Fruit fly (Drosophila melanogaster) whole organism, prepupa: ENCODE measurements around the gene CG16782.
A peak's percentile ranks its signal among the peaks of the same experiment; 100 is the strongest.

Source experiments
- Blimp-1 ChIP-seq: fragments of 200-800 bp; sonication (Bioruptor generic); optimal IDR thresholded peaks from 3 replicates; lab custom pipeline; 2017; ENCODE audit warnings: missing biosample characterization, missing genetic modification characterization, mild to moderate bottlenecking, moderate library complexity, missing genetic modification reagents
- CG10631 ChIP-seq: fragments of 200-800 bp; sonication (Bioruptor generic); optimal IDR thresholded peaks from 2 replicates; lab custom pipeline; 2016; ENCODE audit warnings: missing biosample characterization, missing genetic modification characterization
- CG10669 ChIP-seq: fragments of 200-800 bp; sonication (Bioruptor generic); optimal IDR thresholded peaks from 3 replicates; lab custom pipeline; 2018; ENCODE audit warnings: missing biosample characterization, mild to moderate bottlenecking, missing genetic modification characterization, moderate library complexity
- CG11762 ChIP-seq: fragments of 200-800 bp; sonication (Bioruptor generic); optimal IDR thresholded peaks from 3 replicates; lab custom pipeline; 2016; ENCODE audit warnings: missing biosample characterization, missing genetic modification characterization; ENCODE audit not compliant: insufficient read depth
- CG15336 ChIP-seq: fragments of 200-800 bp; sonication (Bioruptor generic); IDR thresholded peaks from 2 replicates; pipeline ENCODE4 v1.3.6; 2022; ENCODE audit warnings: missing biosample characterization, missing genetic modification characterization
- CG3032 ChIP-seq: fragments of 200-800 bp; optimal IDR thresholded peaks from 2 replicates; lab custom pipeline; 2019; ENCODE audit warnings: missing biosample characterization, mild to moderate bottlenecking, missing genetic modification characterization, moderate library complexity
- CG32006 ChIP-seq: fragments of 200-800 bp; sonication (Bioruptor generic); optimal IDR thresholded peaks from 3 replicates; lab custom pipeline; 2017; ENCODE audit warnings: missing biosample characterization, mild to moderate bottlenecking, missing genetic modification characterization
- CG34406 ChIP-seq: fragments of 200-800 bp; sonication (Bioruptor generic); optimal IDR thresholded peaks from 3 replicates; lab custom pipeline; 2016; ENCODE audit warnings: missing biosample characterization, missing genetic modification characterization
- CG3919 ChIP-seq: fragments of 200-800 bp; sonication (Bioruptor generic); optimal IDR thresholded peaks from 3 replicates; lab custom pipeline; 2016; ENCODE audit warnings: missing biosample characterization, missing genetic modification characterization
- CG4318 ChIP-seq: fragments of 200-800 bp; sonication (Bioruptor generic); optimal IDR thresholded peaks from 3 replicates; lab custom pipeline; 2017; ENCODE audit warnings: missing biosample characterization, mild to moderate bottlenecking, missing genetic modification characterization
- CG6163 ChIP-seq: fragments of 200-800 bp; sonication (Bioruptor generic); IDR thresholded peaks from 3 replicates; pipeline ENCODE4 v1.3.6; 2022; ENCODE audit warnings: missing biosample characterization, missing genetic modification characterization
- CG6276 ChIP-seq: fragments of 200-800 bp; sonication (Bioruptor generic); optimal IDR thresholded peaks from 2 replicates; lab custom pipeline; 2017; ENCODE audit warnings: missing biosample characterization, mild to moderate bottlenecking, missing genetic modification characterization
- CG6808 ChIP-seq: fragments of 200-800 bp; sonication (Bioruptor generic); optimal IDR thresholded peaks from 3 replicates; lab custom pipeline; 2017; ENCODE audit warnings: missing biosample characterization, missing genetic modification characterization, mild to moderate bottlenecking, moderate library complexity, missing genetic modification reagents
- CG8119 ChIP-seq: fragments of 200-800 bp; sonication (Bioruptor generic); IDR thresholded peaks from 3 replicates; pipeline ENCODE4 v1.3.6; 2022; ENCODE audit warnings: missing biosample characterization, missing genetic modification characterization
- Eip75B ChIP-seq: fragments of 200-800 bp; sonication (Bioruptor generic); optimal IDR thresholded peaks from 3 replicates; lab custom pipeline; 2016; ENCODE audit warnings: missing biosample characterization, missing genetic modification characterization
- Eip93F ChIP-seq: fragments of 200-800 bp; sonication (Bioruptor generic); optimal IDR thresholded peaks from 2 replicates; lab custom pipeline; 2016; ENCODE audit warnings: missing biosample characterization, mild to moderate bottlenecking, missing genetic modification characterization
- Ets96B ChIP-seq: fragments of 200-800 bp; optimal IDR thresholded peaks from 2 replicates; lab custom pipeline; 2019; ENCODE audit warnings: missing biosample characterization, mild to moderate bottlenecking, missing genetic modification characterization, moderate library complexity
- Gug ChIP-seq: fragments of 200-800 bp; sonication (Bioruptor generic); IDR thresholded peaks from 2 replicates; pipeline ENCODE4 v1.3.6; 2022; ENCODE audit warnings: missing biosample characterization, missing genetic modification characterization
- Hr4 ChIP-seq: fragments of 200-800 bp; sonication (Bioruptor generic); optimal IDR thresholded peaks from 3 replicates; lab custom pipeline; 2016; ENCODE audit warnings: missing biosample characterization, missing genetic modification characterization
- Lpt ChIP-seq: fragments of 200-800 bp; sonication (Bioruptor generic); optimal IDR thresholded peaks from 3 replicates; lab custom pipeline; 2016; ENCODE audit warnings: missing biosample characterization, missing genetic modification characterization
- OdsH ChIP-seq: fragments of 200-800 bp; sonication (Bioruptor generic); optimal IDR thresholded peaks from 3 replicates; lab custom pipeline; 2016; ENCODE audit warnings: missing biosample characterization, missing genetic modification characterization
- Sox14 ChIP-seq: fragments of 200-800 bp; sonication (Bioruptor generic); optimal IDR thresholded peaks from 3 replicates; lab custom pipeline; 2016; ENCODE audit warnings: missing biosample characterization, missing genetic modification characterization
- achi ChIP-seq: fragments of 200-800 bp; sonication (Bioruptor generic); optimal IDR thresholded peaks from 3 replicates; lab custom pipeline; 2016; ENCODE audit warnings: missing biosample characterization, missing genetic modification characterization
- acj6 ChIP-seq: fragments of 200-800 bp; sonication (Bioruptor generic); optimal IDR thresholded peaks from 3 replicates; lab custom pipeline; 2016; ENCODE audit warnings: missing biosample characterization, missing genetic modification characterization
- cyc ChIP-seq: fragments of 200-800 bp; sonication (Bioruptor generic); optimal IDR thresholded peaks from 3 replicates; lab custom pipeline; 2016; ENCODE audit warnings: missing biosample characterization, missing genetic modification characterization
- dac ChIP-seq: fragments of 200-800 bp; sonication (Bioruptor generic); optimal IDR thresholded peaks from 2 replicates; lab custom pipeline; 2017; ENCODE audit warnings: missing biosample characterization, mild to moderate bottlenecking, missing genetic modification characterization
- dsx ChIP-seq: fragments of 200-800 bp; optimal IDR thresholded peaks from 3 replicates; lab custom pipeline; 2019; ENCODE audit warnings: missing biosample characterization, mild to moderate bottlenecking, missing genetic modification characterization, moderate library complexity; ENCODE audit not compliant: poor library complexity, severe bottlenecking
- eg ChIP-seq: fragments of 200-800 bp; sonication (Bioruptor generic); IDR thresholded peaks from 3 replicates; pipeline ENCODE4 v1.3.6; 2022; ENCODE audit warnings: missing biosample characterization, missing genetic modification characterization
- esn ChIP-seq: fragments of 200-800 bp; sonication (Bioruptor generic); optimal IDR thresholded peaks from 2 replicates; lab custom pipeline; 2016; ENCODE audit warnings: missing biosample characterization, mild to moderate bottlenecking, missing genetic modification characterization, moderate library complexity
- fd85E ChIP-seq: fragments of 200-800 bp; sonication (Bioruptor generic); optimal IDR thresholded peaks from 3 replicates; lab custom pipeline; 2016; ENCODE audit warnings: missing biosample characterization, missing genetic modification characterization
- fkh ChIP-seq: fragments of 200-800 bp; sonication (Bioruptor generic); optimal IDR thresholded peaks from 3 replicates; lab custom pipeline; 2017; ENCODE audit warnings: missing biosample characterization, mild to moderate bottlenecking, missing genetic modification characterization, moderate library complexity
- lz ChIP-seq: fragments of 200-800 bp; sonication (Bioruptor generic); optimal IDR thresholded peaks from 3 replicates; lab custom pipeline; 2016; ENCODE audit warnings: missing biosample characterization, missing genetic modification characterization
- net ChIP-seq: fragments of 200-800 bp; sonication (Bioruptor generic); optimal IDR thresholded peaks from 3 replicates; lab custom pipeline; 2016; ENCODE audit warnings: missing biosample characterization, missing genetic modification characterization
- pdm3 ChIP-seq: fragments of 200-800 bp; sonication (Bioruptor generic); optimal IDR thresholded peaks from 3 replicates; lab custom pipeline; 2016; ENCODE audit warnings: missing biosample characterization, missing genetic modification characterization
- salr ChIP-seq, 2 experiments: fragments of 200-800 bp; sonication (Bioruptor generic); optimal IDR thresholded peaks; 3 replicates each; lab custom pipeline; 2016 to 2018; ENCODE audit warnings: missing biosample characterization in 2 of 2, missing genetic modification characterization in 2 of 2, mild to moderate bottlenecking in 1 of 2
- topi ChIP-seq: fragments of 200-800 bp; sonication (Bioruptor generic); optimal IDR thresholded peaks from 3 replicates; lab custom pipeline; 2016; ENCODE audit warnings: missing biosample characterization, missing genetic modification characterization

Gene CG16782

dm6 chrX:3423199-3423768 lies 36.8 kb downstream of the CG16782 start (continued):
- peak; percentile 5 for TF ChIP-seq CG10669 (GFP tag; lab: Kevin White, UChicago)
- peak; percentile 49 for TF ChIP-seq CG10631 (GFP tag; lab: Kevin White, UChicago)
- TF ChIP-seq Eip93F: no peak
- TF ChIP-seq CG6276 (GFP tag; lab: Kevin White, UChicago): peak; percentile 74
- TF ChIP-seq CG32006 (GFP tag; lab: Kevin White, UChicago): peak; percentile 85
- peak; percentile 83 for TF ChIP-seq CG6163 (GFP tag; lab: Robert Waterston, UW)
- TF ChIP-seq esn (GFP tag; lab: Kevin White, UChicago): peak; percentile 14
- peak; percentile 92 for TF ChIP-seq eg (GFP tag; lab: Robert Waterston, UW)
- peak; percentile 73 for TF ChIP-seq CG4318
- TF ChIP-seq fkh: no peak
- TF ChIP-seq Eip75B (GFP tag; lab: Kevin White, UChicago): peak; percentile 5
- TF ChIP-seq dsx: no peak
- TF ChIP-seq CG11762 (GFP tag; lab: Kevin White, UChicago): peak; percentile 7
- peak; percentile 50 for TF ChIP-seq OdsH (GFP tag; lab: Kevin White, UChicago)

DNA sequence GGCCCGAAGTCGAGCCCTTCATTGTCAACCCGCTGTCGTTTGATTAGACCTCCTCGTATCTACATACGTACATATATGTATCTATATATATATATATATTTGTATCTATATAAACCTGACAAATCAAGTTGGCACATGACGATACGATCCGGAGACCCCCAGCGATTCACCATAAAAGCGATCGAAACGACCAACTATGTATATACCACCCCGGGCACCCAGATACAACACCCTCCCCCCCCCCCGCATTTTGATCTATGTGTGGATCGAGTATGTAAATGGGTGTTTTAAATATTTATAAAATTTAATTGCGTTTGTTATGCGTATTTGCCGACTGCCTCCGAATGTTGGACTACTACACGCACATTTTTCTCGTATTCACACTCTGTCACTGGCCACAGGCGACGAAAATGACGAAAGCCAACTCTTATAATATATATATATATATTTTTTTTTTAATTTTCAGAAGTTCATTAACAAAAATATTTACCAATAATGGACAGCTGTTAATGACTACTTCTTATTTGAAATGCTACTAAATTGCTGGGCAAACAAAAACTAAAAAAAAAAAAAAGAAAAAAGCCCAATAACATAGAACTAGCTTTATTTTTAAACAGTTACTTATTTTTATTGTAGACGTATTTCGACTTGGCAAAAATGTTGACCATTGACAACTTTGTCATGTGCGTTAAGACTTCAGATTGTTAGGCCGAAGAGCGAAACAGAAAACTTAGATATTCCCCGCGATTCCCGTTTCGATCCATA lies 45.9 kb downstream of the CG16782 start:
- TF ChIP-seq eg (GFP tag; lab: Robert Waterston, UW): peak; percentile 64; the same call in 2 of the 3 replicates
- peak; percentile 70; the same call in 1 of the 2 replicates for TF ChIP-seq CG15336 (GFP tag; lab: Robert Waterston, UW)
- peak; percentile 44 for TF ChIP-seq CG4318
- no peak for TF ChIP-seq CG34406 (GFP tag; lab: Kevin White, UChicago)
- TF ChIP-seq OdsH (GFP tag; lab: Kevin White, UChicago): peak; percentile 47
- no peak for TF ChIP-seq cyc (GFP tag; lab: Kevin White, UChicago)
- no peak for TF ChIP-seq Ets96B
- TF ChIP-seq CG32006 (GFP tag; lab: Kevin White, UChicago): peak; percentile 75
- peak; percentile 7 for TF ChIP-seq Sox14
- TF ChIP-seq fd85E: no peak
- peak; percentile 48; the same call in 1 of the 2 replicates for TF ChIP-seq Gug
- no peak for TF ChIP-seq dac (GFP tag; lab: Kevin White, UChicago)
- TF ChIP-seq net (GFP tag; lab: Kevin White, UChicago): peak; percentile 38
- no peak for TF ChIP-seq CG6808
- TF ChIP-seq CG6276 (GFP tag; lab: Kevin White, UChicago): peak; percentile 65
- peak; percentile 27 for TF ChIP-seq fkh
- TF ChIP-seq acj6 (GFP tag; lab: Kevin White, UChicago): peak; percentile 3
- no peak for TF ChIP-seq topi
- no peak for TF ChIP-seq CG3032
- peak in 1 of 2 experiments; percentile 60 for TF ChIP-seq salr (GFP tag; optimal IDR thresholded peaks at IDR 0.05; lab: Kevin White, UChicago)
- peak; percentile 46 for TF ChIP-seq Lpt (GFP tag; lab: Kevin White, UChicago)
- no peak for TF ChIP-seq Blimp-1 (GFP tag; lab: Kevin White, UChicago)
- TF ChIP-seq CG3919 (GFP tag; lab: Kevin White, UChicago): peak; percentile 35
- peak; percentile 41 for TF ChIP-seq Hr4 (GFP tag; lab: Kevin White, UChicago)
- peak; percentile 32 for TF ChIP-seq CG10631 (GFP tag; lab: Kevin White, UChicago)
- peak; percentile 41 for TF ChIP-seq achi (GFP tag; lab: Kevin White, UChicago)
- TF ChIP-seq CG8119 (GFP tag; lab: Robert Waterston, UW): peak; percentile 72
- TF ChIP-seq lz (GFP tag; lab: Kevin White, UChicago): no peak
- peak; percentile 55; the same call in 1 of the 3 replicates for TF ChIP-seq CG6163 (GFP tag; lab: Robert Waterston, UW)
- peak; percentile 44 for TF ChIP-seq pdm3 (GFP tag; lab: Kevin White, UChicago)
